Worm (Caenorhabditis elegans) whole organism, young adult: Measurements from ENCODE around the gene R07B7.10.

Source experiments
- B0019.2 ChIP-seq: fragments of 200-800 bp; sonication (Bioruptor generic); conservative IDR thresholded peaks from 2 replicates; pipeline ENCODE4 v1.3.6; 2022; ENCODE audit warnings: missing genetic modification reagents, missing genetic modification characterization, missing compliant biosample characterization
- B0336.3 ChIP-seq: fragments of 200-800 bp; sonication (Bioruptor generic); IDR thresholded peaks from 2 replicates; pipeline ENCODE4 v1.3.6; 2022; ENCODE audit warnings: missing genetic modification characterization, missing compliant biosample characterization
- F33H1.4 ChIP-seq: fragments of 200-800 bp; sonication (Bioruptor generic); IDR thresholded peaks from 2 replicates; pipeline ENCODE4 v1.3.6; 2022; ENCODE audit warnings: missing genetic modification reagents, missing genetic modification characterization, missing compliant biosample characterization
- F37B4.10 ChIP-seq: fragments of 200-800 bp; sonication (Bioruptor generic); IDR thresholded peaks from 2 replicates; pipeline ENCODE4 v1.3.6; 2022; ENCODE audit warnings: missing genetic modification characterization, missing compliant biosample characterization
- F49E8.2 ChIP-seq: sonication (generic microtip); optimal IDR thresholded peaks from 3 replicates; lab custom pipeline; 2017; ENCODE audit warnings: missing genetic modification characterization, mild to moderate bottlenecking, missing compliant biosample characterization, antibody characterized with exemption, moderate library complexity; ENCODE audit not compliant: insufficient read depth
- F55B11.4 ChIP-seq: sonication (generic microtip); optimal IDR thresholded peaks from 2 replicates; lab custom pipeline; 2016; ENCODE audit warnings: missing compliant biosample characterization, missing genetic modification characterization, borderline replicate concordance; ENCODE audit not compliant: insufficient read depth
- T07F8.4 ChIP-seq: sonication (generic microtip); optimal IDR thresholded peaks from 2 replicates; lab custom pipeline; 2016; ENCODE audit warnings: mild to moderate bottlenecking, missing genetic modification characterization, moderate library complexity, missing compliant biosample characterization
- Y53F4B.3 ChIP-seq: fragments of 200-800 bp; sonication (Bioruptor generic); IDR thresholded peaks from 2 replicates; pipeline ENCODE4 v1.3.6; 2022; ENCODE audit warnings: missing genetic modification reagents, missing genetic modification characterization, missing compliant biosample characterization
- Y56A3A.18 ChIP-seq: fragments of 200-800 bp; sonication (Bioruptor generic); IDR thresholded peaks from 2 replicates; pipeline ENCODE4 v1.3.6; 2022; ENCODE audit warnings: missing genetic modification reagents, missing genetic modification characterization, missing compliant biosample characterization
- ZK185.1 ChIP-seq: sonication (generic microtip); optimal IDR thresholded peaks from 2 replicates; lab custom pipeline; 2016; ENCODE audit warnings: mild to moderate bottlenecking, missing genetic modification characterization, missing compliant biosample characterization; ENCODE audit not compliant: poor library complexity, severe bottlenecking
- aptf-2 ChIP-seq: fragments of 200-800 bp; sonication (Bioruptor generic); conservative IDR thresholded peaks from 2 replicates; pipeline ENCODE4 v1.3.6; 2022; ENCODE audit warnings: missing genetic modification reagents, missing genetic modification characterization, missing compliant biosample characterization
- athp-1 ChIP-seq: sonication (generic microtip); optimal IDR thresholded peaks from 2 replicates; lab custom pipeline; 2017; ENCODE audit warnings: mild to moderate bottlenecking, missing genetic modification characterization, missing compliant biosample characterization
- ccch-3 ChIP-seq: fragments of 200-800 bp; sonication (Bioruptor generic); optimal IDR thresholded peaks from 2 replicates; lab custom pipeline; 2018; ENCODE audit warnings: mild to moderate bottlenecking, missing genetic modification characterization, missing compliant biosample characterization
- ceh-58 ChIP-seq: fragments of 200-800 bp; sonication (Bioruptor generic); IDR thresholded peaks from 2 replicates; pipeline ENCODE4 v1.3.6; 2022; ENCODE audit warnings: missing genetic modification characterization, missing compliant biosample characterization
- ceh-91 ChIP-seq: fragments of 200-800 bp; sonication (Bioruptor generic); IDR thresholded peaks from 2 replicates; pipeline ENCODE4 v1.3.6; 2022; ENCODE audit warnings: missing genetic modification reagents, missing genetic modification characterization, missing compliant biosample characterization
- chd-7 ChIP-seq: sonication (generic microtip); optimal IDR thresholded peaks from 2 replicates; lab custom pipeline; 2016; ENCODE audit warnings: mild to moderate bottlenecking, missing genetic modification characterization, moderate library complexity, missing compliant biosample characterization
- die-1 ChIP-seq: sonication (generic microtip); optimal IDR thresholded peaks from 2 replicates; lab custom pipeline; 2016; ENCODE audit warnings: missing genotype, mild to moderate bottlenecking, missing genetic modification characterization, missing compliant biosample characterization
- dox-1 ChIP-seq: fragments of 200-800 bp; sonication (Bioruptor generic); IDR thresholded peaks from 2 replicates; pipeline ENCODE4 v1.3.6; 2022; ENCODE audit warnings: missing genetic modification reagents, missing genetic modification characterization, missing compliant biosample characterization
- dpff-1 ChIP-seq: sonication (generic microtip); optimal IDR thresholded peaks from 2 replicates; lab custom pipeline; 2017; ENCODE audit warnings: mild to moderate bottlenecking, missing genetic modification characterization, missing compliant biosample characterization
- efl-1 ChIP-seq: fragments of 150-350 bp; optimal IDR thresholded peaks from 2 replicates; lab custom pipeline; 2014; ENCODE audit warnings: missing biosample characterization, missing genetic modification reagents, missing genetic modification characterization
- egl-18 ChIP-seq: fragments of 200-800 bp; sonication (Bioruptor generic); IDR thresholded peaks from 2 replicates; pipeline ENCODE4 v1.3.6; 2022; ENCODE audit warnings: missing genetic modification reagents, missing genetic modification characterization, missing compliant biosample characterization
- ekl-4 ChIP-seq: fragments of 200-800 bp; sonication (Bioruptor generic); IDR thresholded peaks from 2 replicates; pipeline ENCODE4 v1.3.6; 2022; ENCODE audit warnings: missing genetic modification reagents, missing genetic modification characterization, missing compliant biosample characterization
- ets-4 ChIP-seq: fragments of 200-800 bp; sonication (Bioruptor generic); optimal IDR thresholded peaks from 2 replicates; lab custom pipeline; 2018; ENCODE audit warnings: mild to moderate bottlenecking, missing genetic modification characterization, missing compliant biosample characterization
- hmg-1.2 ChIP-seq: fragments of 200-800 bp; sonication (Bioruptor generic); IDR thresholded peaks from 2 replicates; pipeline ENCODE4 v1.3.6; 2022; ENCODE audit warnings: missing genetic modification reagents, missing genetic modification characterization, missing compliant biosample characterization
- let-526 ChIP-seq: fragments of 200-800 bp; sonication (Bioruptor generic); IDR thresholded peaks from 2 replicates; pipeline ENCODE4 v1.3.6; 2022; ENCODE audit warnings: missing genetic modification reagents, missing genetic modification characterization, missing compliant biosample characterization
- lin-26 ChIP-seq: fragments of 200-800 bp; sonication (Bioruptor generic); IDR thresholded peaks from 2 replicates; pipeline ENCODE4 v1.3.6; 2022; ENCODE audit warnings: missing genetic modification reagents, missing genetic modification characterization, missing compliant biosample characterization
- lin-35 ChIP-seq, 3 experiments: fragments of 150-350 bp in 2 of 3; sonication (generic microtip) in 1 of 3; optimal IDR thresholded peaks; 2 replicates each; lab custom pipeline; 2014 to 2018; ENCODE audit warnings: missing biosample characterization in 3 of 3, missing genetic modification characterization in 3 of 3, missing genetic modification reagents in 3 of 3
- lin-54 ChIP-seq: fragments of 200-800 bp; sonication (Bioruptor generic); optimal IDR thresholded peaks from 2 replicates; lab custom pipeline; 2018; ENCODE audit warnings: mild to moderate bottlenecking, missing genetic modification characterization, missing compliant biosample characterization
- lsy-27 ChIP-seq: sonication (generic microtip); optimal IDR thresholded peaks from 2 replicates; lab custom pipeline; 2017; ENCODE audit warnings: missing genetic modification characterization, mild to moderate bottlenecking, missing compliant biosample characterization, antibody characterized with exemption, missing genotype, borderline replicate concordance; ENCODE audit not compliant: insufficient read depth
- madf-10 ChIP-seq: sonication (generic microtip); optimal IDR thresholded peaks from 2 replicates; lab custom pipeline; 2016; ENCODE audit warnings: mild to moderate bottlenecking, missing genetic modification characterization, missing compliant biosample characterization
- mcd-1 ChIP-seq: fragments of 200-800 bp; sonication (Bioruptor generic); IDR thresholded peaks from 2 replicates; pipeline ENCODE4 v1.3.6; 2022; ENCODE audit warnings: missing genetic modification reagents, missing genetic modification characterization, missing compliant biosample characterization
- mel-28 ChIP-seq: sonication (generic microtip); optimal IDR thresholded peaks from 2 replicates; lab custom pipeline; 2016; ENCODE audit warnings: borderline replicate concordance, mild to moderate bottlenecking, missing genetic modification characterization, missing compliant biosample characterization
- mxl-1 ChIP-seq: sonication (generic microtip); optimal IDR thresholded peaks from 2 replicates; lab custom pipeline; 2016; ENCODE audit warnings: missing genetic modification characterization, missing compliant biosample characterization
- nfya-2 ChIP-seq: fragments of 200-800 bp; sonication (Bioruptor generic); IDR thresholded peaks from 2 replicates; pipeline ENCODE4 v1.3.6; 2022; ENCODE audit warnings: missing genetic modification reagents, missing genetic modification characterization, missing compliant biosample characterization
- nfyb-1 ChIP-seq: fragments of 200-800 bp; sonication (Bioruptor generic); IDR thresholded peaks from 2 replicates; pipeline ENCODE4 v1.3.6; 2022; ENCODE audit warnings: missing genetic modification reagents, missing genetic modification characterization, missing compliant biosample characterization
- nhr-27 ChIP-seq: fragments of 200-800 bp; sonication (Bioruptor generic); optimal IDR thresholded peaks from 2 replicates; lab custom pipeline; 2018; ENCODE audit warnings: mild to moderate bottlenecking, missing genetic modification characterization, moderate library complexity, missing compliant biosample characterization
- pbrm-1 ChIP-seq: fragments of 200-800 bp; sonication (Bioruptor generic); IDR thresholded peaks from 2 replicates; pipeline ENCODE4 v1.3.6; 2022; ENCODE audit warnings: missing genetic modification reagents, missing genetic modification characterization, missing compliant biosample characterization
- pha-4 ChIP-seq: fragments of 150-350 bp; sonication (generic microtip); optimal IDR thresholded peaks from 2 replicates; lab custom pipeline; 2014; ENCODE audit warnings: missing biosample characterization, missing genetic modification reagents, missing genetic modification characterization
- rpc-1 ChIP-seq, 2 experiments: fragments of 150-350 bp in 1 of 2; sonication (generic microtip) in 1 of 2; optimal IDR thresholded peaks; 2 replicates each; lab custom pipeline; 2014 to 2018; ENCODE audit warnings: missing biosample characterization in 1 of 2, missing genetic modification characterization in 1 of 2, missing genetic modification reagents in 1 of 2, missing genotype in 1 of 2
- sdz-38 ChIP-seq: sonication (generic microtip); optimal IDR thresholded peaks from 2 replicates; lab custom pipeline; 2016; ENCODE audit warnings: missing genotype, missing genetic modification characterization, missing compliant biosample characterization
- snpc-1.1 ChIP-seq: sonication (generic microtip); optimal IDR thresholded peaks from 2 replicates; lab custom pipeline; 2017; ENCODE audit warnings: missing genetic modification characterization, mild to moderate bottlenecking, missing compliant biosample characterization, antibody characterized with exemption, moderate library complexity, missing genotype, missing genetic modification reagents; ENCODE audit not compliant: insufficient read depth
- somi-1 ChIP-seq: fragments of 200-800 bp; sonication (Bioruptor generic); optimal IDR thresholded peaks from 2 replicates; lab custom pipeline; 2018; ENCODE audit warnings: mild to moderate bottlenecking, missing genetic modification characterization, missing compliant biosample characterization
- sptf-2 ChIP-seq: fragments of 200-800 bp; sonication (Bioruptor generic); optimal IDR thresholded peaks from 2 replicates; lab custom pipeline; 2018; ENCODE audit warnings: mild to moderate bottlenecking, missing genetic modification characterization, missing compliant biosample characterization
- tbp1 ChIP-seq: fragments of 200-800 bp; sonication (Bioruptor generic); optimal IDR thresholded peaks from 2 replicates; lab custom pipeline; 2018; ENCODE audit warnings: mild to moderate bottlenecking, missing genetic modification characterization, missing compliant biosample characterization
- xnd-1 ChIP-seq: sonication (generic microtip); optimal IDR thresholded peaks from 2 replicates; lab custom pipeline; 2016; ENCODE audit warnings: missing genotype, missing genetic modification reagents, missing genetic modification characterization, missing compliant biosample characterization
- zfh-2 ChIP-seq: fragments of 200-800 bp; sonication (Bioruptor generic); conservative IDR thresholded peaks from 2 replicates; pipeline ENCODE4 v1.3.6; 2022; ENCODE audit warnings: missing genetic modification reagents, missing genetic modification characterization, missing compliant biosample characterization
- zim-3 ChIP-seq: sonication (generic microtip); optimal IDR thresholded peaks from 2 replicates; lab custom pipeline; 2017; ENCODE audit warnings: mild to moderate bottlenecking, missing genetic modification characterization, moderate library complexity, missing compliant biosample characterization
- ztf-3 ChIP-seq: fragments of 200-800 bp; sonication (Bioruptor generic); optimal IDR thresholded peaks from 2 replicates; lab custom pipeline; 2018; ENCODE audit warnings: mild to moderate bottlenecking, missing genetic modification characterization, missing compliant biosample characterization

The R07B7.10 gene

DNA sequence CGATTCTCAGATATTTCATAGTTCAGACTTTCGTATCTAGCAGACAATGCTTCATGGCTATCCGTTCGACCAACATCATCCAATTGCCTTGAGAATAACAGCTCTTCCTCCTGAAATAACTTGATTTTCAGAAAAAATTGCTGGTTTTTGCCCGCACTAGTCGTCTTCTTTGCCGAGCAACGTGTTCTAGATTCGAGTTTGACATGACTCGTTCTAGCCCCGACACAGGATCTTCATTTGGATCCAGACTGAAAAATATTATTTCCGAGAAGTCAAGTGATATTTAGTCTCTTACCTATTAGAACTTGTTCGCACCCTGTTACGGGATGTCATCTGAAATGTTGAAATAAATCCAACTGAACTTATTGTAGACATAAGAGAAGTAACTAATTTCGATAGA lies 20.0 kb upstream of the R07B7.10 start, which contains the start of gene clh-6 (continued):
- TF ChIP-seq nhr-27 (tag; lab: Kevin White, UChicago) (no peak), madf-10 (tag; lab: Kevin White, UChicago) (no peak), ztf-3 (GFP tag; lab: Kevin White, UChicago) (no peak), mcd-1 (GFP tag; lab: Robert Waterston, UW) (no peak), ceh-91 (no peak), F55B11.4 (tag; lab: Kevin White, UChicago) (no peak), Y53F4B.3 (GFP tag; lab: Robert Waterston, UW) (no peak), rpc-1 (optimal IDR thresholded peaks at IDR 0.05; lab: Kevin White, UChicago) (no peak), rpc-1 (tag; optimal IDR thresholded peaks at IDR 0.05; lab: Kevin White, UChicago) (no peak), mel-28 (tag; lab: Kevin White, UChicago) (no peak), let-526 (GFP tag; lab: Robert Waterston, UW) (no peak), dpff-1 (tag; lab: Kevin White, UChicago) (no peak), die-1 (tag; lab: Kevin White, UChicago) (no peak), dox-1 (GFP tag; lab: Robert Waterston, UW) (no peak), ets-4 (no peak), B0019.2 (GFP tag; lab: Robert Waterston, UW) (no peak), mxl-1 (tag; lab: Kevin White, UChicago) (no peak), nfya-2 (GFP tag; lab: Robert Waterston, UW) (no peak), B0336.3 (no peak), snpc-1.1 (tag; lab: Kevin White, UChicago) (no peak), pha-4 (tag; lab: Kevin White, UChicago) (no peak), F33H1.4 (no peak), lin-54 (GFP tag; lab: Kevin White, UChicago) (no peak), aptf-2 (GFP tag; lab: Robert Waterston, UW) (no peak), chd-7 (tag; lab: Kevin White, UChicago) (no peak), zfh-2 (GFP tag; lab: Robert Waterston, UW) (no peak), athp-1 (tag; lab: Kevin White, UChicago) (no peak), pbrm-1 (GFP tag; lab: Robert Waterston, UW) (no peak), ekl-4 (0 out of 2 replicates have a peak, but pooled peaks have one; percentile 40), lin-26 (GFP tag; lab: Robert Waterston, UW) (no peak), tbp1 (no peak), hmg-1.2 (GFP tag; lab: Robert Waterston, UW) (no peak), lsy-27 (tag; lab: Kevin White, UChicago) (no peak), egl-18 (GFP tag; lab: Robert Waterston, UW) (no peak), sdz-38 (tag; lab: Kevin White, UChicago) (no peak), ceh-58 (GFP tag; lab: Robert Waterston, UW) (no peak), xnd-1 (no peak), Y56A3A.18 (GFP tag; lab: Robert Waterston, UW) (no peak), ZK185.1 (tag; lab: Kevin White, UChicago) (no peak), lin-35 (GFP tag; optimal IDR thresholded peaks at IDR 0.05; lab: Kevin White, UChicago) (peak in 1 of 3 experiments; percentile 49), nfyb-1 (GFP tag; lab: Robert Waterston, UW) (peak; percentile 50; the same call in 1 of the 2 replicates), F37B4.10 (GFP tag; lab: Robert Waterston, UW) (no peak), T07F8.4 (tag; lab: Kevin White, UChicago) (no peak), efl-1 (no peak), somi-1 (GFP tag; lab: Kevin White, UChicago) (no peak), F49E8.2 (tag; lab: Kevin White, UChicago) (peak; percentile 12), zim-3 (tag; lab: Kevin White, UChicago) (no peak), ccch-3 (GFP tag; lab: Kevin White, UChicago) (no peak), sptf-2 (GFP tag; lab: Kevin White, UChicago) (no peak)
